Fruit fly (Drosophila melanogaster): ENCODE measurements around the gene CG3407.

The CG3407 gene

dm6 chr2L:3832249-3832675, 19.1 kb upstream of the CG3407 start (continued):
- TF ChIP-seq gsb-n (tag; optimal IDR thresholded peaks at IDR 0.05) (peak; percentile 98), CG14050 (GFP tag; IDR thresholded peaks at IDR 0.05) (peak; percentile 88), CG15011 (GFP tag; optimal IDR thresholded peaks at IDR 0.05) (peak; percentile 87), org-1 (GFP tag; optimal IDR thresholded peaks at IDR 0.05) (peak; percentile 96), Sry-β (GFP tag; optimal IDR thresholded peaks at IDR 0.05) (peak; percentile 75), nau (GFP tag; optimal IDR thresholded peaks at IDR 0.05) (peak; percentile 94), ttk (GFP tag; IDR thresholded peaks at IDR 0.05) (peak; percentile 96), ATbp (GFP tag; optimal IDR thresholded peaks at IDR 0.05) (peak; percentile 98), CG11504 (tag; optimal IDR thresholded peaks at IDR 0.05) (peak; percentile 96), tna (GFP tag; IDR thresholded peaks at IDR 0.05; ENCODE audit: partially characterized antibody) (no peak), sr (GFP tag; IDR thresholded peaks at IDR 0.05) (peak; percentile 97), wek (GFP tag; optimal IDR thresholded peaks at IDR 0.05) (peak; percentile 90), Nf-YB (GFP tag; optimal IDR thresholded peaks at IDR 0.05) (peak; percentile 86), hth (optimal IDR thresholded peaks at IDR 0.05) (no peak), amos (GFP tag; IDR thresholded peaks at IDR 0.05; ENCODE audit: partially characterized antibody) (peak; percentile 35; the same call in 1 of the 2 replicates), CG43689 (GFP tag; IDR thresholded peaks at IDR 0.05) (peak; percentile 90), toy (GFP tag; IDR thresholded peaks at IDR 0.05) (peak; percentile 80), CG14965 (GFP tag; optimal IDR thresholded peaks at IDR 0.05; ENCODE audit: borderline replicate concordance) (peak; percentile 83), onecut (GFP tag; IDR thresholded peaks at IDR 0.05) (peak; percentile 95), pzg (GFP tag; optimal IDR thresholded peaks at IDR 0.05) (no peak), CG8924 (tag; optimal IDR thresholded peaks at IDR 0.05) (peak; percentile 96), crol (GFP tag; IDR thresholded peaks at IDR 0.05) (peak; percentile 93), chif (GFP tag; optimal IDR thresholded peaks at IDR 0.05) (peak; percentile 98 to 99), Eip74EF (GFP tag; optimal IDR thresholded peaks at IDR 0.05) (peak in 1 of 2 experiments; percentile 93), CG17328 (GFP tag; IDR thresholded peaks at IDR 0.05) (peak; percentile 98), CG1233 (GFP tag; optimal IDR thresholded peaks at IDR 0.05) (peak; percentile 96), CG4854 (GFP tag; optimal IDR thresholded peaks at IDR 0.05) (peak; percentile 94), Ets97D (GFP tag; optimal IDR thresholded peaks at IDR 0.05) (peak; percentile 89), gem (tag; optimal IDR thresholded peaks at IDR 0.05) (peak; percentile 98), trem (tag; optimal IDR thresholded peaks at IDR 0.05) (peak; percentile 96), H2.0 (GFP tag; IDR thresholded peaks at IDR 0.05) (peak; percentile 95), CG4404 (GFP tag; IDR thresholded peaks at IDR 0.05) (peak; percentile 97), Atf-2 (GFP tag; optimal IDR thresholded peaks at IDR 0.05) (peak; percentile 96), Hsf (GFP tag; optimal IDR thresholded peaks at IDR 0.05) (peak; percentile 96)

dm6 chr2L:3831694-3832093, 18.5 kb upstream of the CG3407 start:
- no peak for TF ChIP-seq CTCF (GFP tag; optimal IDR thresholded peaks at IDR 0.05)
- TF ChIP-seq pfk (GFP tag; optimal IDR thresholded peaks at IDR 0.05) = no peak
- no peak for TF ChIP-seq Spps (tag; optimal IDR thresholded peaks at IDR 0.05)
- TF ChIP-seq Rfx (GFP tag; IDR thresholded peaks at IDR 0.05) = peak; percentile 19; the same call in 1 of the 2 replicates
- no peak for TF ChIP-seq CG2889 (GFP tag; IDR thresholded peaks at IDR 0.05)
- no peak for TF ChIP-seq CG34422 (GFP tag; IDR thresholded peaks at IDR 0.05)
- no peak for TF ChIP-seq CG9727 (GFP tag; optimal IDR thresholded peaks at IDR 0.05)
- no peak for TF ChIP-seq prd (optimal IDR thresholded peaks at IDR 0.05)
- TF ChIP-seq prd (GFP tag; IDR thresholded peaks at IDR 0.05) = no peak
- peak; percentile 5; the same call in 1 of the 3 replicates for TF ChIP-seq dysf (GFP tag; IDR thresholded peaks at IDR 0.05)
- 0 out of 2 replicates have a peak, but pooled peaks have one; percentile 6 for TF ChIP-seq slbo (GFP tag; IDR thresholded peaks at IDR 0.05)
- no peak for TF ChIP-seq lilli (GFP tag; optimal IDR thresholded peaks at IDR 0.05)
- no peak for TF ChIP-seq ken (GFP tag; IDR thresholded peaks at IDR 0.05)
- peak; percentile 33 for TF ChIP-seq CG13424 (tag; optimal IDR thresholded peaks at IDR 0.05)
- TF ChIP-seq phol (tag; optimal IDR thresholded peaks at IDR 0.05) = peak; percentile 17
- peak in 1 of 2 experiments; percentile 17 for TF ChIP-seq bsh (GFP tag; optimal IDR thresholded peaks at IDR 0.05)
- peak; percentile 17; the same call in 1 of the 2 replicates for TF ChIP-seq wor (GFP tag; IDR thresholded peaks at IDR 0.05)
- TF ChIP-seq CG1529 (GFP tag; optimal IDR thresholded peaks at IDR 0.05) = no peak
- TF ChIP-seq dmrt11E (tag; optimal IDR thresholded peaks at IDR 0.05) = peak; percentile 8

Data from whole organism, embryonic.